Worm (Caenorhabditis elegans) whole organism, late embryonic: ENCODE measurements around the gene cdc-25.3.

ENCODE experiments used
- C38D4.7 ChIP-seq: fragments of 200-800 bp; sonication (Bioruptor generic); optimal IDR thresholded peaks from 2 replicates; lab custom pipeline; 2018; ENCODE audit warnings: mild to moderate bottlenecking, missing genetic modification characterization, moderate library complexity, missing compliant biosample characterization
- K02D7.2 ChIP-seq: sonication (generic microtip); optimal IDR thresholded peaks from 2 replicates; lab custom pipeline; 2017; ENCODE audit warnings: mild to moderate bottlenecking, missing genetic modification characterization, missing compliant biosample characterization
- ama-1 ChIP-seq: fragments of 150-350 bp; optimal IDR thresholded peaks from 2 replicates; lab custom pipeline; 2014
- ceh-6 ChIP-seq: fragments of 200-800 bp; sonication (Bioruptor generic); optimal IDR thresholded peaks from 2 replicates; lab custom pipeline; 2018; ENCODE audit warnings: mild to moderate bottlenecking, missing genetic modification characterization, missing compliant biosample characterization
- elt-4 ChIP-seq: sonication (generic microtip); optimal IDR thresholded peaks from 2 replicates; lab custom pipeline; 2016; ENCODE audit warnings: missing genetic modification characterization, missing compliant biosample characterization
- fkh-6 ChIP-seq: sonication (generic microtip); optimal IDR thresholded peaks from 2 replicates; lab custom pipeline; 2016; ENCODE audit warnings: missing genetic modification characterization, missing compliant biosample characterization
- hlh-30 ChIP-seq: sonication (generic microtip); optimal IDR thresholded peaks from 2 replicates; lab custom pipeline; 2017; ENCODE audit warnings: antibody characterized with exemption, missing genetic modification characterization, missing compliant biosample characterization; ENCODE audit not compliant: insufficient read depth
- nfya-1 ChIP-seq: sonication (generic microtip); optimal IDR thresholded peaks from 2 replicates; lab custom pipeline; 2017; ENCODE audit warnings: missing genetic modification characterization, mild to moderate bottlenecking, missing compliant biosample characterization, antibody characterized with exemption, moderate library complexity
- nhr-11 ChIP-seq: fragments of 150-350 bp; optimal IDR thresholded peaks from 2 replicates; lab custom pipeline; 2014; ENCODE audit warnings: missing biosample characterization, missing genetic modification characterization
- npax-4 ChIP-seq: sonication (generic microtip); optimal IDR thresholded peaks from 2 replicates; lab custom pipeline; 2016; ENCODE audit warnings: missing genetic modification characterization, missing compliant biosample characterization
- sox-4 ChIP-seq: sonication (generic microtip); optimal IDR thresholded peaks from 2 replicates; lab custom pipeline; 2017; ENCODE audit warnings: mild to moderate bottlenecking, missing genetic modification characterization, inconsistent platforms, missing compliant biosample characterization

DNA sequence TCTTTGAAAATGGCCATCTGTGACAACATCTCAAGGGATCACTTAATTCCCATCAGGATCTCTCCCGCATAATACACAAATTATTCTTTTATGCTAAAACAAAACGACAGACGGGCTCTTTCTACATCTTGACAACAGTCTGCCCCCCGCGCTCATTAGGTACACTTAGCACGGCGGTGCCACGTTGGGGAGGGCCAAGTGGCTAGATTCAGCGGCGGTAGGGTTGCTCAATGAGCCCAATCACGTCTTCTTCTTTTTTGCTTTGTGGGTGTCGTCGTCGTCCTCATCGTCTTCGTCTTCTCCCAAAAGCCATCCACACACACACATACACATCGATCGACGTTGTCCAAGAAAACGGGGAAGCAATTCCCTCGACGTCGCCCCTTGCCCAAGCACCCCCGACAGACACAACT is 44.7 kb downstream of the cdc-25.3 start:
- TF ChIP-seq nfya-1: peak; percentile 37
- TF ChIP-seq C38D4.7: no peak
- no peak for TF ChIP-seq K02D7.2
- no peak for TF ChIP-seq ceh-6
- TF ChIP-seq npax-4 (tag; lab: Kevin White, UChicago): no peak
- TF ChIP-seq fkh-6 (tag; lab: Kevin White, UChicago): no peak
- TF ChIP-seq elt-4 (tag; lab: Kevin White, UChicago): no peak
- no peak for TF ChIP-seq hlh-30 (tag; lab: Kevin White, UChicago)
- TF ChIP-seq ama-1 (lab: Kevin White, UChicago): no peak
- no peak for TF ChIP-seq nhr-11 (tag; lab: Kevin White, UChicago)
- peak; percentile 1 for TF ChIP-seq sox-4 (tag; lab: Kevin White, UChicago)
